Worm (Caenorhabditis elegans) whole organism, midembryonic: ENCODE results near the gene ceh-7.

Source experiments
- T22C8.4 ChIP-seq: fragments of 200-800 bp; sonication (Bioruptor generic); IDR thresholded peaks from 2 replicates; pipeline ENCODE4 v1.3.6; 2022; ENCODE audit warnings: missing genetic modification characterization, missing compliant biosample characterization
- cog-1 ChIP-seq: sonication (generic microtip); optimal IDR thresholded peaks from 2 replicates; lab custom pipeline; 2016; ENCODE audit warnings: missing genetic modification characterization, missing compliant biosample characterization
- flt-1 ChIP-seq: fragments of 200-800 bp; sonication (Bioruptor generic); IDR thresholded peaks from 2 replicates; pipeline ENCODE4 v1.3.6; 2022; ENCODE audit warnings: missing genetic modification characterization, missing compliant biosample characterization
- med-1 ChIP-seq: sonication (generic microtip); optimal IDR thresholded peaks from 2 replicates; lab custom pipeline; 2017; ENCODE audit warnings: missing genetic modification characterization, mild to moderate bottlenecking, missing compliant biosample characterization, antibody characterized with exemption, missing genetic modification reagents; ENCODE audit not compliant: insufficient read depth
- ref-1 ChIP-seq: fragments of 200-800 bp; sonication (Bioruptor generic); conservative IDR thresholded peaks from 2 replicates; pipeline ENCODE4 v1.3.6; 2022; ENCODE audit warnings: missing genetic modification reagents, missing genetic modification characterization, missing compliant biosample characterization
- tab-1 ChIP-seq: fragments of 200-800 bp; sonication (Bioruptor generic); IDR thresholded peaks from 2 replicates; pipeline ENCODE4 v1.3.6; 2022; ENCODE audit warnings: missing genetic modification characterization, missing compliant biosample characterization
- ztf-23 ChIP-seq: fragments of 200-800 bp; sonication (Bioruptor generic); IDR thresholded peaks from 2 replicates; pipeline ENCODE4 v1.3.6; 2022; ENCODE audit warnings: missing genetic modification reagents, missing genetic modification characterization, missing compliant biosample characterization
- ztf-29 ChIP-seq: fragments of 200-800 bp; sonication (Bioruptor generic); IDR thresholded peaks from 2 replicates; pipeline ENCODE4 v1.3.6; 2022; ENCODE audit warnings: missing genetic modification reagents, missing genetic modification characterization, missing compliant biosample characterization

DNA sequence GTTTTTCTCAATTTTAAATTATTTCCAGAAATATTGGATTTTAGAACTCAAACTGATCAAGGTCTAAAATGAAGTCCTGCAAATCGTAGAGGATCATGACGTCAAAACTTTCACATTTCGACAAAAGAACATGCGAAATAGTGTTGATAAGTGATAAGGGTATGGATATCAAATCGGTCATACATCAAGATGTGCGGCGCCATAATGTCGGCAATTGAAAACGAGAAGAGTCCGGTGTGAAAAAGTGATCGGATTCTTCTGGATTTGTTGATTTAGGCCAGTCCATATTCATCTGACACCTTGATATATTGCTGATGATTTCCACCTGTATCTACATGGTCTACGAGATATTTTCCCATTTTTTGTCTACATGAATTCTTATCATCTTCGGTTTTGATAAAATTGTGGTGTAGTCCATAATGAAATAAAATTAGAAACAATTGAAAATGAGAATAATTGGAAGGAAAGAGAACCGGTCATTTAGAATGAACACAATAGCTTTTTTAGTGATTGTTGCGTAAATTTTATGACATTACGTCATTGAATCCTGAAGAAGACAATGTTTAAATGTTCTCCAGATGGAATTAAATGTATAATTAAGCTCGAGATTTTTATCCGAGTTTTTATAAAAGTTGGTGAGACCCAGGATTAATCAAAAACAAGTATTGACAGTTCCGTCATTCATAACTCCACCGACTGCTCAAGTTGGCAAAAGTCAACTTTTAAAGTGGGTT is 27.5 kb upstream of the ceh-7 start:
- TF ChIP-seq tab-1 (GFP tag; lab: Robert Waterston, UW), result no peak
- no peak for TF ChIP-seq ref-1 (GFP tag; lab: Robert Waterston, UW)
- no peak for TF ChIP-seq flt-1 (GFP tag; lab: Robert Waterston, UW)
- no peak for TF ChIP-seq med-1 (GFP tag; lab: Kevin White, UChicago)
- TF ChIP-seq ztf-29 (GFP tag; lab: Robert Waterston, UW), result no peak
- no peak for TF ChIP-seq T22C8.4 (GFP tag; lab: Robert Waterston, UW)
- TF ChIP-seq cog-1 (tag; lab: Kevin White, UChicago), result no peak
- no peak for TF ChIP-seq ztf-23 (GFP tag; lab: Robert Waterston, UW)
